Fruit fly (Drosophila melanogaster): ENCODE measurements around the gene larp.

The larp gene

dm6 chr3R:28297513-28297912 lies 38.7 kb downstream of the larp start (continued):
- TF ChIP-seq CG3838 (GFP tag; optimal IDR thresholded peaks at IDR 0.05) (no peak), Hr51 (GFP tag; optimal IDR thresholded peaks at IDR 0.05) (peak in 1 of 2 experiments; percentile 37), CG9932 (GFP tag; IDR thresholded peaks at IDR 0.05) (0 out of 2 replicates have a peak, but pooled peaks have one; percentile 9), Mes4 (GFP tag; optimal IDR thresholded peaks at IDR 0.05) (no peak), CG3281 (GFP tag; optimal IDR thresholded peaks at IDR 0.05) (peak; percentile 25), prd (optimal IDR thresholded peaks at IDR 0.05) (no peak), prd (GFP tag; IDR thresholded peaks at IDR 0.05) (0 out of 3 replicates have a peak, but pooled peaks have one; percentile 21), row (GFP tag; IDR thresholded peaks at IDR 0.05) (peak; percentile 53; the same call in 1 of the 3 replicates), CG4328 (GFP tag; optimal IDR thresholded peaks at IDR 0.05) (no peak), cwo (GFP tag; optimal IDR thresholded peaks at IDR 0.05) (peak; percentile 44), CG32532 (GFP tag; IDR thresholded peaks at IDR 0.05) (peak; percentile 52; the same call in 1 of the 2 replicates), CG2116 (GFP tag; optimal IDR thresholded peaks at IDR 0.05) (no peak), Hsf (GFP tag; optimal IDR thresholded peaks at IDR 0.05) (peak; percentile 15), chn (GFP tag; optimal IDR thresholded peaks at IDR 0.05) (no peak), sens (GFP tag) (peak; percentile 69), dmrt99B (tag; optimal IDR thresholded peaks at IDR 0.05) (peak; percentile 39), chm (GFP tag; IDR thresholded peaks at IDR 0.05) (no peak), fd102C (GFP tag; optimal IDR thresholded peaks at IDR 0.05) (no peak), Fer3 (tag; optimal IDR thresholded peaks at IDR 0.05) (peak; percentile 15), CG14014 (GFP tag; IDR thresholded peaks at IDR 0.05) (0 out of 2 replicates have a peak, but pooled peaks have one; percentile 15), CG17328 (GFP tag; IDR thresholded peaks at IDR 0.05) (peak; percentile 11; the same call in 1 of the 2 replicates), ci (GFP tag; IDR thresholded peaks at IDR 0.05) (peak; percentile 20; the same call in 1 of the 3 replicates), CG1603 (tag; optimal IDR thresholded peaks at IDR 0.05) (peak; percentile 27), Oli (tag; optimal IDR thresholded peaks at IDR 0.05) (peak; percentile 26), CG11247 (GFP tag; IDR thresholded peaks at IDR 0.05) (0 out of 2 replicates have a peak, but pooled peaks have one; percentile 23), Hmr (GFP tag; optimal IDR thresholded peaks at IDR 0.05) (peak; percentile 58), dpn (GFP tag; optimal IDR thresholded peaks at IDR 0.05) (no peak), CG18599 (GFP tag; optimal IDR thresholded peaks at IDR 0.05) (peak; percentile 74), CG9727 (GFP tag; optimal IDR thresholded peaks at IDR 0.05) (peak; percentile 8), CG13296 (GFP tag; optimal IDR thresholded peaks at IDR 0.05) (no peak), Drgx (GFP tag; IDR thresholded peaks at IDR 0.05) (peak; percentile 30; the same call in 1 of the 2 replicates), Hand (GFP tag; optimal IDR thresholded peaks at IDR 0.05) (peak; percentile 16), stwl (tag; optimal IDR thresholded peaks at IDR 0.05) (no peak), CG5180 (GFP tag; optimal IDR thresholded peaks at IDR 0.05) (no peak), Mrtf (GFP tag; IDR thresholded peaks at IDR 0.05) (0 out of 3 replicates have a peak, but pooled peaks have one; percentile 40), Dbx (GFP tag; IDR thresholded peaks at IDR 0.05) (peak; percentile 32; the same call in 1 of the 3 replicates), CG2120 (GFP tag; optimal IDR thresholded peaks at IDR 0.05) (peak; percentile 45), Rfx (GFP tag; IDR thresholded peaks at IDR 0.05) (peak; percentile 49), Meics (GFP tag; optimal IDR thresholded peaks at IDR 0.05) (peak; percentile 46), CG7556 (GFP tag; optimal IDR thresholded peaks at IDR 0.05) (peak; percentile 23), eyg (GFP tag; optimal IDR thresholded peaks at IDR 0.05) (no peak), Nf-YB (GFP tag; optimal IDR thresholded peaks at IDR 0.05) (no peak), Optix (GFP tag; IDR thresholded peaks at IDR 0.05) (0 out of 3 replicates have a peak, but pooled peaks have one; percentile 33), seq (GFP tag; IDR thresholded peaks at IDR 0.05) (no peak), Ptx1 (GFP tag; IDR thresholded peaks at IDR 0.05) (peak; percentile 42), az2 (GFP tag; optimal IDR thresholded peaks at IDR 0.05) (no peak), B-H2 (GFP tag; optimal IDR thresholded peaks at IDR 0.05) (no peak), ato (GFP tag; IDR thresholded peaks at IDR 0.05; ENCODE audit: partially characterized antibody) (no peak), sd (tag; optimal IDR thresholded peaks at IDR 0.05) (no peak), HHEX (GFP tag; optimal IDR thresholded peaks at IDR 0.05) (peak; percentile 20)

Data from whole organism, embryonic.